Fruit fly (Drosophila melanogaster) whole organism, embryonic: ENCODE results near the gene CG43800.
A peak's percentile ranks its signal among the peaks of the same experiment; 100 is the strongest.

Experiments used
- CG10959 ChIP-seq: fragments of 200-800 bp; sonication (Bioruptor generic); IDR thresholded peaks from 2 replicates; pipeline ENCODE4 v1.3.6; 2022; ENCODE audit warnings: missing biosample characterization, missing genetic modification characterization
- CG11695 ChIP-seq: fragments of 200-800 bp; sonication (Bioruptor generic); IDR thresholded peaks from 3 replicates; pipeline ENCODE4 v1.3.6; 2022; ENCODE audit warnings: missing biosample characterization, missing genetic modification characterization
- CG12219 ChIP-seq: fragments of 200-800 bp; sonication (Bioruptor generic); optimal IDR thresholded peaks from 3 replicates; lab custom pipeline; 2018; ENCODE audit warnings: missing biosample characterization, mild to moderate bottlenecking, missing genetic modification characterization
- CG12769 ChIP-seq: fragments of 200-800 bp; sonication (Bioruptor generic); optimal IDR thresholded peaks from 2 replicates; lab custom pipeline; 2019; ENCODE audit warnings: missing biosample characterization, mild to moderate bottlenecking, missing genetic modification characterization, moderate library complexity
- CG13296 ChIP-seq: fragments of 200-800 bp; sonication (Bioruptor generic); optimal IDR thresholded peaks from 3 replicates; lab custom pipeline; 2018; ENCODE audit warnings: missing biosample characterization, mild to moderate bottlenecking, missing genetic modification characterization
- CG15011 ChIP-seq: fragments of 200-800 bp; sonication (Bioruptor generic); optimal IDR thresholded peaks from 3 replicates; lab custom pipeline; 2018; ENCODE audit warnings: missing biosample characterization, mild to moderate bottlenecking, missing genetic modification characterization
- CG1792 ChIP-seq: fragments of 200-800 bp; sonication (Bioruptor generic); optimal IDR thresholded peaks from 2 replicates; lab custom pipeline; 2016; ENCODE audit warnings: missing biosample characterization, missing genetic modification characterization
- CG18599 ChIP-seq: fragments of 200-800 bp; sonication (Bioruptor generic); optimal IDR thresholded peaks from 3 replicates; lab custom pipeline; 2017; ENCODE audit warnings: missing biosample characterization, missing genetic modification characterization, mild to moderate bottlenecking, moderate library complexity, missing genetic modification reagents
- CG18764 ChIP-seq: fragments of 200-800 bp; sonication (Bioruptor generic); optimal IDR thresholded peaks from 3 replicates; lab custom pipeline; 2016; ENCODE audit warnings: missing biosample characterization, missing genetic modification characterization
- CG31388 ChIP-seq: fragments of 200-800 bp; sonication (Bioruptor generic); optimal IDR thresholded peaks from 2 replicates; lab custom pipeline; 2016; ENCODE audit warnings: missing biosample characterization, missing genetic modification characterization
- CG32767 ChIP-seq: fragments of 200-800 bp; sonication (Bioruptor generic); IDR thresholded peaks from 2 replicates; pipeline ENCODE4 v1.3.6; 2022; ENCODE audit warnings: missing biosample characterization, missing genetic modification characterization
- CG6765 ChIP-seq: fragments of 200-800 bp; sonication (Bioruptor generic); optimal IDR thresholded peaks from 3 replicates; lab custom pipeline; 2017; ENCODE audit warnings: missing biosample characterization, mild to moderate bottlenecking, missing genetic modification characterization
- CG7271 ChIP-seq: fragments of 200-800 bp; sonication (Bioruptor generic); optimal IDR thresholded peaks from 2 replicates; lab custom pipeline; 2018; ENCODE audit warnings: missing biosample characterization, mild to moderate bottlenecking, missing genetic modification characterization, moderate library complexity
- CG8388 ChIP-seq: fragments of 200-800 bp; sonication (Bioruptor generic); optimal IDR thresholded peaks from 2 replicates; lab custom pipeline; 2019; ENCODE audit warnings: missing biosample characterization, mild to moderate bottlenecking, missing genetic modification characterization, moderate library complexity
- CG8765 ChIP-seq: fragments of 200-800 bp; sonication (Bioruptor generic); IDR thresholded peaks from 2 replicates; pipeline ENCODE4 v1.3.6; 2022; ENCODE audit warnings: missing biosample characterization, missing genetic modification characterization
- CG8944 ChIP-seq: fragments of 200-800 bp; sonication (Bioruptor generic); optimal IDR thresholded peaks from 3 replicates; lab custom pipeline; 2016; ENCODE audit warnings: missing biosample characterization, missing genetic modification characterization
- D ChIP-seq, 2 experiments: fragments of 200-800 bp in 1 of 2; fragments of >200 bp in 1 of 2; sonication (Bioruptor generic) in 1 of 2; optimal IDR thresholded peaks; 2 replicates in 1 of 2; 3 replicates in 1 of 2; lab custom pipeline; 2017; ENCODE audit warnings: mild to moderate bottlenecking in 1 of 2, missing biosample characterization in 1 of 2, missing genetic modification characterization in 1 of 2, missing genetic modification reagents in 1 of 2
- ERR ChIP-seq: fragments of 200-800 bp; sonication (Bioruptor generic); optimal IDR thresholded peaks from 2 replicates; lab custom pipeline; 2016; ENCODE audit warnings: missing biosample characterization, missing genetic modification characterization
- Gug ChIP-seq: fragments of 200-800 bp; sonication (Bioruptor generic); IDR thresholded peaks from 4 replicates; pipeline ENCODE4 v1.3.6; 2022; ENCODE audit warnings: missing biosample characterization, missing genetic modification characterization
- Hmr ChIP-seq: fragments of 200-800 bp; sonication (Bioruptor generic); optimal IDR thresholded peaks from 3 replicates; lab custom pipeline; 2017; ENCODE audit warnings: mild to moderate bottlenecking, missing biosample characterization, missing genetic modification reagents, missing genetic modification characterization
- Meics ChIP-seq: fragments of 200-800 bp; sonication (Bioruptor generic); optimal IDR thresholded peaks from 2 replicates; lab custom pipeline; 2017; ENCODE audit warnings: missing biosample characterization, mild to moderate bottlenecking, missing genetic modification characterization
- NC2β ChIP-seq: fragments of 200-800 bp; sonication (Bioruptor generic); optimal IDR thresholded peaks from 2 replicates; lab custom pipeline; 2016; ENCODE audit warnings: missing biosample characterization, missing genetic modification characterization
- Sry-δ ChIP-seq: fragments of 200-800 bp; sonication (Bioruptor generic); optimal IDR thresholded peaks from 2 replicates; lab custom pipeline; 2016; ENCODE audit warnings: missing biosample characterization, missing genetic modification characterization
- Vsx1 ChIP-seq: fragments of 200-800 bp; sonication (Bioruptor generic); optimal IDR thresholded peaks from 2 replicates; lab custom pipeline; 2017; ENCODE audit warnings: missing biosample characterization, mild to moderate bottlenecking, missing genetic modification characterization, missing genetic modification reagents
- aop ChIP-seq: fragments of 200-800 bp; sonication (Bioruptor generic); IDR thresholded peaks from 2 replicates; pipeline ENCODE4 v1.3.6; 2022; ENCODE audit warnings: missing biosample characterization, missing genetic modification characterization
- chinmo ChIP-seq: fragments of 200-800 bp; sonication (Bioruptor generic); IDR thresholded peaks from 4 replicates; pipeline ENCODE4 v1.3.6; 2022; ENCODE audit warnings: missing biosample characterization, missing genetic modification characterization; ENCODE audit not compliant: partially characterized antibody
- corto ChIP-seq: fragments of 200-800 bp; sonication (Bioruptor generic); optimal IDR thresholded peaks from 2 replicates; lab custom pipeline; 2016; ENCODE audit warnings: missing biosample characterization, mild to moderate bottlenecking, missing genetic modification characterization, moderate library complexity
- crc ChIP-seq: fragments of 200-800 bp; sonication (Bioruptor generic); optimal IDR thresholded peaks from 2 replicates; lab custom pipeline; 2016; ENCODE audit warnings: missing biosample characterization, missing genetic modification characterization
- disco-r ChIP-seq: fragments of 200-800 bp; sonication (Bioruptor generic); optimal IDR thresholded peaks from 2 replicates; lab custom pipeline; 2016; ENCODE audit warnings: missing biosample characterization, missing genetic modification characterization
- dmrt99B ChIP-seq: fragments of 200-800 bp; sonication (Bioruptor generic); optimal IDR thresholded peaks from 2 replicates; lab custom pipeline; 2018; ENCODE audit warnings: missing biosample characterization, mild to moderate bottlenecking, missing genetic modification characterization, moderate library complexity
- fd3F ChIP-seq: fragments of 200-800 bp; sonication (Bioruptor generic); optimal IDR thresholded peaks from 2 replicates; lab custom pipeline; 2018; ENCODE audit warnings: missing biosample characterization, mild to moderate bottlenecking, missing genetic modification characterization, moderate library complexity
- gfzf ChIP-seq: fragments of 200-800 bp; sonication (Bioruptor generic); optimal IDR thresholded peaks from 2 replicates; lab custom pipeline; 2016; ENCODE audit warnings: missing biosample characterization, mild to moderate bottlenecking, missing genetic modification characterization, moderate library complexity
- grau ChIP-seq: fragments of 200-800 bp; optimal IDR thresholded peaks from 3 replicates; lab custom pipeline; 2019; ENCODE audit warnings: missing biosample characterization, mild to moderate bottlenecking, missing genetic modification characterization, moderate library complexity
- inv ChIP-seq: fragments of 200-800 bp; sonication (Bioruptor generic); IDR thresholded peaks from 2 replicates; pipeline ENCODE4 v1.3.6; 2022; ENCODE audit warnings: missing biosample characterization, missing genetic modification characterization; ENCODE audit not compliant: partially characterized antibody
- ken ChIP-seq: fragments of 200-800 bp; sonication (Bioruptor generic); IDR thresholded peaks from 3 replicates; pipeline ENCODE4 v1.3.6; 2022; ENCODE audit warnings: missing biosample characterization, missing genetic modification characterization
- lab ChIP-seq: fragments of 200-800 bp; sonication (Bioruptor generic); optimal IDR thresholded peaks from 3 replicates; lab custom pipeline; 2017; ENCODE audit warnings: missing biosample characterization, missing genetic modification characterization, mild to moderate bottlenecking, moderate library complexity, missing genetic modification reagents
- lbe ChIP-seq: fragments of 200-800 bp; sonication (Bioruptor generic); optimal IDR thresholded peaks from 2 replicates; lab custom pipeline; 2016; ENCODE audit warnings: missing biosample characterization, mild to moderate bottlenecking, missing genetic modification characterization
- lilli ChIP-seq: fragments of 200-800 bp; sonication (Bioruptor generic); optimal IDR thresholded peaks from 3 replicates; lab custom pipeline; 2016; ENCODE audit warnings: missing biosample characterization, missing genetic modification characterization
- otp ChIP-seq: fragments of 200-800 bp; sonication (Bioruptor generic); IDR thresholded peaks from 3 replicates; pipeline ENCODE4, ENCODE4 v1.3.6; 2022; ENCODE audit warnings: missing biosample characterization, missing genetic modification characterization
- peb ChIP-seq: fragments of 200-800 bp; sonication (Bioruptor generic); IDR thresholded peaks from 2 replicates; pipeline ENCODE4 v1.3.6; 2022; ENCODE audit warnings: missing biosample characterization, missing genetic modification characterization
- pum ChIP-seq: fragments of 200-800 bp; sonication (Bioruptor generic); optimal IDR thresholded peaks from 2 replicates; lab custom pipeline; 2016; ENCODE audit warnings: missing biosample characterization, missing genetic modification characterization
- pzg ChIP-seq: fragments of 200-800 bp; sonication (Bioruptor generic); optimal IDR thresholded peaks from 3 replicates; lab custom pipeline; 2018; ENCODE audit warnings: missing biosample characterization, mild to moderate bottlenecking, missing genetic modification characterization, moderate library complexity
- repo ChIP-seq: fragments of 200-800 bp; sonication (Bioruptor generic); optimal IDR thresholded peaks from 2 replicates; lab custom pipeline; 2016; ENCODE audit warnings: missing biosample characterization, missing genetic modification characterization
- sens ChIP-seq: fragments of 200-800 bp; sonication (Bioruptor generic); peaks from one replicate; lab custom pipeline; 2016; ENCODE audit warnings: missing biosample characterization, missing genetic modification characterization
- seq ChIP-seq: fragments of 200-800 bp; sonication (Bioruptor generic); IDR thresholded peaks from 2 replicates; pipeline ENCODE4 v1.3.6; 2022; ENCODE audit warnings: missing biosample characterization, missing genetic modification characterization
- shn ChIP-seq: fragments of 200-800 bp; sonication (Bioruptor generic); optimal IDR thresholded peaks from 3 replicates; lab custom pipeline; 2016; ENCODE audit warnings: missing biosample characterization, missing genetic modification characterization
- sisA ChIP-seq: fragments of 200-800 bp; sonication (Bioruptor generic); IDR thresholded peaks from 2 replicates; pipeline ENCODE4 v1.3.6; 2022; ENCODE audit warnings: missing biosample characterization, missing genetic modification characterization
- stwl ChIP-seq: fragments of 200-800 bp; sonication (Bioruptor generic); optimal IDR thresholded peaks from 3 replicates; lab custom pipeline; 2018; ENCODE audit warnings: missing biosample characterization, mild to moderate bottlenecking, missing genetic modification characterization, moderate library complexity
- sug ChIP-seq: fragments of 200-800 bp; optimal IDR thresholded peaks from 2 replicates; lab custom pipeline; 2019; ENCODE audit warnings: missing biosample characterization, mild to moderate bottlenecking, missing genetic modification characterization, moderate library complexity
- wdn ChIP-seq: fragments of 200-800 bp; sonication (Bioruptor generic); IDR thresholded peaks from 2 replicates; pipeline ENCODE4 v1.3.6; 2022; ENCODE audit warnings: missing biosample characterization, missing genetic modification characterization
- zfh1 ChIP-seq: fragments of 200-800 bp; sonication (Bioruptor generic); IDR thresholded peaks from 3 replicates; pipeline ENCODE4 v1.3.6; 2022; ENCODE audit warnings: missing biosample characterization, missing genetic modification characterization

The CG43800 gene

DNA sequence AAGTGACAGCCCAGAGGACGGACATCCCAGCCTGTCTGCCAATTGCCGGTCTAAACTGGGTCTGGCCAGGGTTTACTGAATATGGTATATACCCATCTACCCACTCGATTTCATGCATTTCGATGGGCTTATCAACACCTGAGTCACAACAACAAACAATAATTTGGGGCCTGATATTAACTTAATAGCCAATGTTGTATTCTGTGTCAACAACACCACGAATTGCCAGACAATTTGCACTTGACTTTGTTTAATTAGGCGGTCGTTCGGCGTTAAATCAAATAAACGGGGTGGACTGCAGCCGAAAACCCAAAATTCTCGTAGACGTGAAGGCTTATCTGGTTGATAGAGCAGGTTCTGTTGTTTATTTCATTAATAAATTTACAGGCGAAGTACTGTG, 6.7 kb upstream of the CG43800 start (continued):
- TF ChIP-seq NC2β (GFP tag; lab: Kevin White, UChicago): no peak
- peak; percentile 68 for TF ChIP-seq CG13296
- TF ChIP-seq CG12219 (GFP tag; lab: Kevin White, UChicago): peak; percentile 10
- peak; percentile 5 for TF ChIP-seq repo (GFP tag; lab: Kevin White, UChicago)
- no peak for TF ChIP-seq disco-r (GFP tag; lab: Kevin White, UChicago)
- peak; percentile 6 for TF ChIP-seq Meics (GFP tag; lab: Kevin White, UChicago)
- TF ChIP-seq CG10959 (GFP tag; lab: Robert Waterston, UW): no peak
- peak; percentile 6 for TF ChIP-seq crc (GFP tag; lab: Kevin White, UChicago)
- TF ChIP-seq sug (tag; lab: Kevin White, UChicago): peak; percentile 50
- peak; percentile 50 for TF ChIP-seq CG1792
- TF ChIP-seq CG8944 (GFP tag; lab: Kevin White, UChicago): no peak
- 0 out of 2 replicates have a peak, but pooled peaks have one; percentile 12 for TF ChIP-seq CG32767 (GFP tag; lab: Robert Waterston, UW)
- peak; percentile 53; the same call in 1 of the 3 replicates for TF ChIP-seq otp (GFP tag; lab: Robert Waterston, UW)
- TF ChIP-seq CG6765 (GFP tag; lab: Kevin White, UChicago): peak; percentile 56
- no peak for TF ChIP-seq inv (GFP tag; lab: Robert Waterston, UW)
- TF ChIP-seq zfh1 (GFP tag; lab: Robert Waterston, UW): no peak
- TF ChIP-seq lab (GFP tag; lab: Kevin White, UChicago): peak; percentile 80
- TF ChIP-seq lbe (GFP tag; lab: Kevin White, UChicago): peak; percentile 80
- peak; percentile 52 for TF ChIP-seq fd3F (GFP tag; lab: Kevin White, UChicago)
- TF ChIP-seq sens (GFP tag; lab: Kevin White, UChicago): peak; percentile 86
- TF ChIP-seq stwl (tag; lab: Kevin White, UChicago): no peak
- no peak for TF ChIP-seq CG7271 (tag; lab: Kevin White, UChicago)
- TF ChIP-seq peb (GFP tag; lab: Robert Waterston, UW): no peak
- no peak for TF ChIP-seq CG8388 (GFP tag; lab: Kevin White, UChicago)
- no peak for TF ChIP-seq dmrt99B
- TF ChIP-seq CG11695: peak; percentile 68; the same call in 2 of the 3 replicates
- peak; percentile 57 for TF ChIP-seq Vsx1
- no peak for TF ChIP-seq Gug
- TF ChIP-seq CG12769 (tag; lab: Kevin White, UChicago): peak; percentile 28
- no peak for TF ChIP-seq sisA (GFP tag; lab: Robert Waterston, UW)
- peak; percentile 20 for TF ChIP-seq lilli (GFP tag; lab: Kevin White, UChicago)
- peak; percentile 34; the same call in 1 of the 2 replicates for TF ChIP-seq seq (GFP tag; lab: Robert Waterston, UW)
- no peak for TF ChIP-seq CG18764 (GFP tag; lab: Kevin White, UChicago)
- peak; percentile 55 for TF ChIP-seq CG18599 (GFP tag; lab: Kevin White, UChicago)
- peak; percentile 70 for TF ChIP-seq Hmr
- TF ChIP-seq ERR (GFP tag; lab: Kevin White, UChicago): peak; percentile 38
- no peak for TF ChIP-seq ken (GFP tag; lab: Robert Waterston, UW)
- no peak for TF ChIP-seq wdn (GFP tag; lab: Robert Waterston, UW)
- TF ChIP-seq CG8765 (GFP tag; lab: Robert Waterston, UW): no peak
- no peak for TF ChIP-seq shn (GFP tag; lab: Kevin White, UChicago)
- TF ChIP-seq D (optimal IDR thresholded peaks at IDR 0.05; lab: Kevin White, UChicago): no peak
- no peak for TF ChIP-seq D (GFP tag; optimal IDR thresholded peaks at IDR 0.05; lab: Kevin White, UChicago)
- peak; percentile 1 for TF ChIP-seq Sry-δ (GFP tag; lab: Kevin White, UChicago)
- no peak for TF ChIP-seq pzg (GFP tag; lab: Kevin White, UChicago)
- TF ChIP-seq CG31388 (GFP tag; lab: Kevin White, UChicago): no peak
- no peak for TF ChIP-seq pum (GFP tag; lab: Kevin White, UChicago)
- peak; percentile 2 for TF ChIP-seq grau (tag; lab: Kevin White, UChicago)
- peak; percentile 76 for TF ChIP-seq corto (GFP tag; lab: Kevin White, UChicago)
- no peak for TF ChIP-seq aop (GFP tag; lab: Robert Waterston, UW)
- no peak for TF ChIP-seq chinmo (GFP tag; lab: Robert Waterston, UW)
- no peak for TF ChIP-seq gfzf
- TF ChIP-seq CG15011 (GFP tag; lab: Kevin White, UChicago): peak; percentile 45
